Fruit fly (Drosophila melanogaster) whole organism: ENCODE results near the gene CG17404.

Experiments used
- Dll ChIP-seq: fragments of >200 bp; optimal IDR thresholded peaks from 2 replicates; lab custom pipeline; 2017
- EcR ChIP-seq, 2 experiments: fragments of >200 bp; optimal IDR thresholded peaks; 2 replicates each; lab custom pipeline; 2017; ENCODE audit warnings: missing biosample characterization in 2 of 2, missing genetic modification characterization in 2 of 2, missing genetic modification reagents in 2 of 2
- pan ChIP-seq: fragments of >200 bp; optimal IDR thresholded peaks from 2 replicates; lab custom pipeline; 2017
- psq ChIP-seq: fragments of >200 bp; optimal IDR thresholded peaks from 2 replicates; lab custom pipeline; 2017

dm6 chr3R:12269889-12270403 is 45.1 kb upstream of the CG17404 start:
- TF ChIP-seq pan (lab: Kevin White, UChicago) (no peak), Dll (lab: Kevin White, UChicago) (no peak), EcR (GFP tag; optimal IDR thresholded peaks at IDR 0.05; lab: Kevin White, UChicago) (no peak), psq (no peak)
